Fruit fly (Drosophila melanogaster) whole organism, embryonic: Measurements from ENCODE around the gene CG9839.

Experiments
- CG10565 ChIP-seq: fragments of 200-800 bp; sonication (Bioruptor generic); optimal IDR thresholded peaks from 3 replicates; lab custom pipeline; 2016; ENCODE audit warnings: missing biosample characterization, mild to moderate bottlenecking, missing genetic modification characterization
- CG11456 ChIP-seq: fragments of 200-800 bp; sonication (Bioruptor generic); IDR thresholded peaks from 3 replicates; pipeline ENCODE4 v1.3.6; 2022; ENCODE audit warnings: missing biosample characterization, missing genetic modification characterization
- CG12104 ChIP-seq: fragments of 200-800 bp; sonication (Bioruptor generic); optimal IDR thresholded peaks from 3 replicates; lab custom pipeline; 2016; ENCODE audit warnings: missing biosample characterization, missing genetic modification characterization
- CG12659 ChIP-seq: fragments of 200-800 bp; sonication (Bioruptor generic); optimal IDR thresholded peaks from 3 replicates; lab custom pipeline; 2017; ENCODE audit warnings: mild to moderate bottlenecking, missing biosample characterization, missing genetic modification reagents, missing genetic modification characterization
- CG13424 ChIP-seq: fragments of 200-800 bp; sonication (Bioruptor generic); optimal IDR thresholded peaks from 2 replicates; lab custom pipeline; 2019; ENCODE audit warnings: missing biosample characterization, mild to moderate bottlenecking, missing genetic modification characterization, moderate library complexity
- CG15479 ChIP-seq: fragments of 200-800 bp; sonication (Bioruptor generic); optimal IDR thresholded peaks from 3 replicates; lab custom pipeline; 2019; ENCODE audit warnings: missing biosample characterization, mild to moderate bottlenecking, missing genetic modification characterization, moderate library complexity
- CG1603 ChIP-seq: fragments of 200-800 bp; sonication (Bioruptor generic); optimal IDR thresholded peaks from 2 replicates; lab custom pipeline; 2019; ENCODE audit warnings: missing biosample characterization, mild to moderate bottlenecking, missing genetic modification characterization, moderate library complexity
- CG2199 ChIP-seq: fragments of 200-800 bp; sonication (Bioruptor generic); IDR thresholded peaks from 3 replicates; pipeline ENCODE4 v1.3.6; 2022; ENCODE audit warnings: missing biosample characterization, missing genetic modification characterization
- CG30403 ChIP-seq: fragments of 200-800 bp; sonication (Bioruptor generic); optimal IDR thresholded peaks from 3 replicates; lab custom pipeline; 2016; ENCODE audit warnings: missing biosample characterization, missing genetic modification characterization
- CG32532 ChIP-seq: fragments of 200-800 bp; sonication (Bioruptor generic); IDR thresholded peaks from 2 replicates; pipeline ENCODE4 v1.3.6; 2022; ENCODE audit warnings: missing biosample characterization, missing genetic modification characterization
- CG3407 ChIP-seq: fragments of 200-800 bp; sonication (Bioruptor generic); optimal IDR thresholded peaks from 2 replicates; lab custom pipeline; 2018; ENCODE audit warnings: missing biosample characterization, mild to moderate bottlenecking, missing genetic modification characterization
- CG8359 ChIP-seq: fragments of 200-800 bp; sonication (Bioruptor generic); optimal IDR thresholded peaks from 2 replicates; lab custom pipeline; 2017; ENCODE audit warnings: missing biosample characterization, mild to moderate bottlenecking, missing genetic modification characterization, borderline replicate concordance
- CG8478 ChIP-seq: fragments of >200 bp; optimal IDR thresholded peaks from 2 replicates; lab custom pipeline; 2018
- CG9876 ChIP-seq: fragments of 200-800 bp; sonication (Bioruptor generic); optimal IDR thresholded peaks from 2 replicates; lab custom pipeline; 2016; ENCODE audit warnings: missing biosample characterization, missing genetic modification characterization
- Dad ChIP-seq: fragments of 200-800 bp; sonication (Bioruptor generic); optimal IDR thresholded peaks from 3 replicates; lab custom pipeline; 2016; ENCODE audit warnings: missing biosample characterization, missing genetic modification characterization
- Deaf1 ChIP-seq: fragments of 200-800 bp; optimal IDR thresholded peaks from 3 replicates; lab custom pipeline; 2019; ENCODE audit warnings: missing biosample characterization, mild to moderate bottlenecking, missing genetic modification characterization, moderate library complexity
- Dip3 ChIP-seq: fragments of 200-800 bp; sonication (Bioruptor generic); optimal IDR thresholded peaks from 3 replicates; lab custom pipeline; 2016; ENCODE audit warnings: missing biosample characterization, missing genetic modification characterization
- Drgx ChIP-seq: fragments of 200-800 bp; sonication (Bioruptor generic); IDR thresholded peaks from 2 replicates; pipeline ENCODE4 v1.3.6; 2022; ENCODE audit warnings: missing biosample characterization, missing genetic modification characterization
- E2f1 ChIP-seq: fragments of 200-800 bp; sonication (Bioruptor generic); IDR thresholded peaks from 2 replicates; pipeline ENCODE4 v1.3.6; 2022; ENCODE audit warnings: missing biosample characterization, missing genetic modification characterization
- HLH3B ChIP-seq: fragments of 200-800 bp; sonication (Bioruptor generic); IDR thresholded peaks from 2 replicates; pipeline ENCODE4 v1.3.6; 2022; ENCODE audit warnings: missing biosample characterization, missing genetic modification characterization
- Hr39 ChIP-seq: fragments of >200 bp; optimal IDR thresholded peaks from 2 replicates; lab custom pipeline; 2017
- MESR4 ChIP-seq: fragments of 200-800 bp; sonication (Bioruptor generic); optimal IDR thresholded peaks from 2 replicates; lab custom pipeline; 2018; ENCODE audit warnings: missing biosample characterization, mild to moderate bottlenecking, missing genetic modification characterization, moderate library complexity
- Mad ChIP-seq: fragments of 200-800 bp; sonication (Bioruptor generic); optimal IDR thresholded peaks from 2 replicates; lab custom pipeline; 2016; ENCODE audit warnings: missing biosample characterization, missing genetic modification characterization
- Med ChIP-seq: fragments of 200-800 bp; sonication (Bioruptor generic); peaks from one replicate; lab custom pipeline; 2016; ENCODE audit warnings: missing biosample characterization, missing genetic modification characterization, mild to moderate bottlenecking, inconsistent platforms, moderate library complexity
- Nf-YA ChIP-seq: fragments of 200-800 bp; sonication (Bioruptor generic); IDR thresholded peaks from 2 replicates; pipeline ENCODE4 v1.3.6; 2022; ENCODE audit warnings: missing biosample characterization, missing genetic modification characterization
- Opbp ChIP-seq: fragments of 200-800 bp; sonication (Bioruptor generic); IDR thresholded peaks from 3 replicates; pipeline ENCODE4 v1.3.6; 2022; ENCODE audit warnings: missing biosample characterization, missing genetic modification characterization; ENCODE audit not compliant: partially characterized antibody
- PHDP ChIP-seq: fragments of 200-800 bp; sonication (Bioruptor generic); optimal IDR thresholded peaks from 3 replicates; lab custom pipeline; 2018; ENCODE audit warnings: missing biosample characterization, mild to moderate bottlenecking, missing genetic modification characterization, moderate library complexity
- Ptx1 ChIP-seq: fragments of 200-800 bp; sonication (Bioruptor generic); IDR thresholded peaks from 2 replicates; pipeline ENCODE4 v1.3.6; 2022; ENCODE audit warnings: missing biosample characterization, missing genetic modification characterization
- Spps ChIP-seq: fragments of 200-800 bp; sonication (Bioruptor generic); optimal IDR thresholded peaks from 2 replicates; lab custom pipeline; 2018; ENCODE audit warnings: missing biosample characterization, mild to moderate bottlenecking, missing genetic modification characterization
- Sry-δ ChIP-seq: fragments of 200-800 bp; sonication (Bioruptor generic); optimal IDR thresholded peaks from 2 replicates; lab custom pipeline; 2016; ENCODE audit warnings: missing biosample characterization, missing genetic modification characterization
- Ssrp ChIP-seq: fragments of 200-800 bp; sonication (Bioruptor generic); optimal IDR thresholded peaks from 2 replicates; lab custom pipeline; 2018; ENCODE audit warnings: missing biosample characterization, mild to moderate bottlenecking, missing genetic modification characterization, moderate library complexity
- Vsx1 ChIP-seq: fragments of 200-800 bp; sonication (Bioruptor generic); optimal IDR thresholded peaks from 2 replicates; lab custom pipeline; 2017; ENCODE audit warnings: missing biosample characterization, mild to moderate bottlenecking, missing genetic modification characterization, missing genetic modification reagents
- Xrp1 ChIP-seq: fragments of 200-800 bp; sonication (Bioruptor generic); IDR thresholded peaks from 2 replicates; pipeline ENCODE4 v1.3.6; 2022; ENCODE audit warnings: missing biosample characterization, missing genetic modification characterization
- YL-1 ChIP-seq: fragments of 200-800 bp; sonication (Bioruptor generic); optimal IDR thresholded peaks from 3 replicates; lab custom pipeline; 2017; ENCODE audit warnings: missing biosample characterization, mild to moderate bottlenecking, missing genetic modification characterization
- az2 ChIP-seq: fragments of 200-800 bp; sonication (Bioruptor generic); optimal IDR thresholded peaks from 3 replicates; lab custom pipeline; 2016; ENCODE audit warnings: missing biosample characterization, missing genetic modification characterization
- bab2 ChIP-seq: fragments of 200-800 bp; sonication (Bioruptor generic); optimal IDR thresholded peaks from 2 replicates; lab custom pipeline; 2016; ENCODE audit warnings: missing biosample characterization, missing genetic modification characterization
- cas ChIP-seq: fragments of 200-800 bp; sonication (Bioruptor generic); IDR thresholded peaks from 2 replicates; pipeline ENCODE4 v1.3.6; 2022; ENCODE audit warnings: missing biosample characterization, missing genetic modification characterization
- chm ChIP-seq: fragments of 200-800 bp; sonication (Bioruptor generic); IDR thresholded peaks from 2 replicates; pipeline ENCODE4 v1.3.6; 2022; ENCODE audit warnings: missing biosample characterization, missing genetic modification characterization
- ci ChIP-seq: fragments of 200-800 bp; sonication (Bioruptor generic); IDR thresholded peaks from 3 replicates; pipeline ENCODE4 v1.3.6; 2022; ENCODE audit warnings: missing biosample characterization, missing genetic modification characterization
- da ChIP-seq: fragments of 200-800 bp; sonication (Bioruptor generic); optimal IDR thresholded peaks from 2 replicates; lab custom pipeline; 2016; ENCODE audit warnings: missing biosample characterization, missing genetic modification characterization
- dan ChIP-seq: fragments of 200-800 bp; sonication (Bioruptor generic); IDR thresholded peaks from 2 replicates; pipeline ENCODE4 v1.3.6; 2022; ENCODE audit warnings: missing biosample characterization, missing genetic modification characterization
- disco-r ChIP-seq: fragments of 200-800 bp; sonication (Bioruptor generic); optimal IDR thresholded peaks from 2 replicates; lab custom pipeline; 2016; ENCODE audit warnings: missing biosample characterization, missing genetic modification characterization
- dmrt11E ChIP-seq: fragments of 200-800 bp; sonication (Bioruptor generic); optimal IDR thresholded peaks from 3 replicates; lab custom pipeline; 2018; ENCODE audit warnings: missing biosample characterization, mild to moderate bottlenecking, missing genetic modification characterization, moderate library complexity
- exex ChIP-seq: fragments of 200-800 bp; sonication (Bioruptor generic); optimal IDR thresholded peaks from 4 replicates; lab custom pipeline; 2018; ENCODE audit warnings: missing biosample characterization, mild to moderate bottlenecking, missing genetic modification characterization, moderate library complexity
- gcm2 ChIP-seq: fragments of 200-800 bp; sonication (Bioruptor generic); optimal IDR thresholded peaks from 2 replicates; lab custom pipeline; 2016; ENCODE audit warnings: missing biosample characterization, missing genetic modification characterization
- lbe ChIP-seq: fragments of 200-800 bp; sonication (Bioruptor generic); optimal IDR thresholded peaks from 2 replicates; lab custom pipeline; 2016; ENCODE audit warnings: missing biosample characterization, mild to moderate bottlenecking, missing genetic modification characterization
- oc ChIP-seq: fragments of 200-800 bp; sonication (Bioruptor generic); optimal IDR thresholded peaks from 2 replicates; lab custom pipeline; 2018; ENCODE audit warnings: missing biosample characterization, mild to moderate bottlenecking, missing genetic modification characterization, moderate library complexity
- onecut ChIP-seq: fragments of 200-800 bp; sonication (Bioruptor generic); IDR thresholded peaks from 2 replicates; pipeline ENCODE4 v1.3.6; 2022; ENCODE audit warnings: missing biosample characterization, missing genetic modification characterization
- sc ChIP-seq, 3 experiments: fragments of >200 bp in 2 of 3; fragments of 200-800 bp in 1 of 3; sonication (Bioruptor generic) in 1 of 3; optimal IDR thresholded peaks; 2 replicates in 2 of 3; 3 replicates in 1 of 3; lab custom pipeline; 2017; ENCODE audit warnings: mild to moderate bottlenecking in 1 of 3, missing biosample characterization in 1 of 3, missing genetic modification characterization in 1 of 3, missing genetic modification reagents in 1 of 3
- tll ChIP-seq, 2 experiments: fragments of 200-800 bp in 1 of 2; fragments of >200 bp in 1 of 2; sonication (Bioruptor generic) in 1 of 2; optimal IDR thresholded peaks; 2 replicates each; lab custom pipeline; 2017 to 2019; ENCODE audit warnings: missing biosample characterization in 2 of 2, missing genetic modification characterization in 2 of 2, mild to moderate bottlenecking in 1 of 2, moderate library complexity in 1 of 2
- vnd ChIP-seq: fragments of 200-800 bp; sonication (Bioruptor generic); IDR thresholded peaks from 3 replicates; pipeline ENCODE4 v1.3.6; 2022; ENCODE audit warnings: missing biosample characterization, missing genetic modification characterization; ENCODE audit not compliant: partially characterized antibody
- z ChIP-seq: fragments of 200-800 bp; sonication (Bioruptor generic); IDR thresholded peaks from 3 replicates; pipeline ENCODE4 v1.3.6; 2022; ENCODE audit warnings: missing biosample characterization, missing genetic modification characterization

The CG9839 gene

dm6 chr3R:8805388-8805852 is at the start of gene CG9839 (continued):
- TF ChIP-seq disco-r = no peak
- TF ChIP-seq Xrp1 (GFP tag; lab: Robert Waterston, UW) = no peak
- no peak for TF ChIP-seq Dad (GFP tag; lab: Kevin White, UChicago)
- no peak for TF ChIP-seq CG9876 (GFP tag; lab: Kevin White, UChicago)
- no peak for TF ChIP-seq dmrt11E (tag; lab: Kevin White, UChicago)
- TF ChIP-seq E2f1 = no peak
- TF ChIP-seq Opbp (GFP tag; lab: Robert Waterston, UW) = peak; percentile 51; the same call in 1 of the 3 replicates
- peak; percentile 54 for TF ChIP-seq Med
- no peak for TF ChIP-seq dan (GFP tag; lab: Robert Waterston, UW)
- no peak for TF ChIP-seq Dip3 (GFP tag; lab: Kevin White, UChicago)
- TF ChIP-seq CG1603 = no peak
- TF ChIP-seq CG32532 (GFP tag; lab: Robert Waterston, UW) = no peak
- no peak for TF ChIP-seq CG10565 (GFP tag; lab: Kevin White, UChicago)
- no peak for TF ChIP-seq chm (GFP tag; lab: Robert Waterston, UW)
- no peak for TF ChIP-seq Ssrp (tag; lab: Kevin White, UChicago)
- no peak for TF ChIP-seq onecut (GFP tag; lab: Robert Waterston, UW)
- TF ChIP-seq ci = peak; percentile 22; the same call in 1 of the 3 replicates
- peak; percentile 77 for TF ChIP-seq CG8478 (lab: Kevin White, UChicago)
- peak; percentile 19 for TF ChIP-seq CG12659 (GFP tag; lab: Kevin White, UChicago)
- TF ChIP-seq HLH3B (GFP tag; lab: Robert Waterston, UW) = no peak
- no peak for TF ChIP-seq gcm2 (GFP tag; lab: Kevin White, UChicago)
- no peak for TF ChIP-seq Nf-YA
- no peak for TF ChIP-seq exex
- TF ChIP-seq tll (GFP tag; optimal IDR thresholded peaks at IDR 0.05; lab: Kevin White, UChicago) = no peak
- TF ChIP-seq Drgx (GFP tag; lab: Robert Waterston, UW) = 0 out of 2 replicates have a peak, but pooled peaks have one; percentile 6
- no peak for TF ChIP-seq vnd (GFP tag; lab: Robert Waterston, UW)
- peak; percentile 80 for TF ChIP-seq CG15479 (GFP tag; lab: Kevin White, UChicago)
- no peak for TF ChIP-seq z
- no peak for TF ChIP-seq PHDP (tag; lab: Kevin White, UChicago)
- TF ChIP-seq Vsx1 = no peak
- no peak for TF ChIP-seq Sry-δ
- TF ChIP-seq CG3407 (GFP tag; lab: Kevin White, UChicago) = no peak
- peak; percentile 69; the same call in 1 of the 3 replicates for TF ChIP-seq CG2199 (GFP tag; lab: Robert Waterston, UW)
- no peak for TF ChIP-seq sc (optimal IDR thresholded peaks at IDR 0.05; lab: Kevin White, UChicago)
- no peak for TF ChIP-seq sc (GFP tag; optimal IDR thresholded peaks at IDR 0.05; lab: Kevin White, UChicago)
- TF ChIP-seq Deaf1 = no peak
- TF ChIP-seq YL-1 = peak; percentile 68
- no peak for TF ChIP-seq da (GFP tag; lab: Kevin White, UChicago)
- no peak for TF ChIP-seq CG12104 (GFP tag; lab: Kevin White, UChicago)
- TF ChIP-seq CG30403 (GFP tag; lab: Kevin White, UChicago) = no peak
- no peak for TF ChIP-seq cas (GFP tag; lab: Robert Waterston, UW)
- no peak for TF ChIP-seq Ptx1 (GFP tag; lab: Robert Waterston, UW)
- TF ChIP-seq MESR4 (GFP tag; lab: Kevin White, UChicago) = peak; percentile 14
- TF ChIP-seq oc (tag; lab: Kevin White, UChicago) = no peak
- no peak for TF ChIP-seq CG8359
- TF ChIP-seq az2 (GFP tag; lab: Kevin White, UChicago) = no peak
- no peak for TF ChIP-seq CG11456
- no peak for TF ChIP-seq Mad (GFP tag; lab: Kevin White, UChicago)
- TF ChIP-seq Spps (tag; lab: Kevin White, UChicago) = no peak
- no peak for TF ChIP-seq CG13424
- no peak for TF ChIP-seq bab2 (GFP tag; lab: Kevin White, UChicago)
- no peak for TF ChIP-seq lbe
- TF ChIP-seq Hr39 = no peak
